Fruit fly (Drosophila melanogaster) whole organism, prepupa: ENCODE results near the gene Gdap1.

Experiments
- CG11294 ChIP-seq: fragments of 200-800 bp; sonication (Bioruptor generic); IDR thresholded peaks from 2 replicates; pipeline ENCODE4 v1.3.6; 2022; ENCODE audit warnings: missing biosample characterization, missing genetic modification characterization
- CG11762 ChIP-seq: fragments of 200-800 bp; sonication (Bioruptor generic); optimal IDR thresholded peaks from 3 replicates; lab custom pipeline; 2016; ENCODE audit warnings: missing biosample characterization, missing genetic modification characterization; ENCODE audit not compliant: insufficient read depth
- CG11902 ChIP-seq: fragments of 200-800 bp; sonication (Bioruptor generic); optimal IDR thresholded peaks from 3 replicates; lab custom pipeline; 2016; ENCODE audit warnings: missing biosample characterization, missing genetic modification characterization
- CG15336 ChIP-seq: fragments of 200-800 bp; sonication (Bioruptor generic); IDR thresholded peaks from 2 replicates; pipeline ENCODE4 v1.3.6; 2022; ENCODE audit warnings: missing biosample characterization, missing genetic modification characterization
- CG1621 ChIP-seq: fragments of 200-800 bp; sonication (Bioruptor generic); optimal IDR thresholded peaks from 3 replicates; lab custom pipeline; 2018; ENCODE audit warnings: missing biosample characterization, mild to moderate bottlenecking, missing genetic modification characterization
- CG16779 ChIP-seq: fragments of 200-800 bp; sonication (Bioruptor generic); optimal IDR thresholded peaks from 3 replicates; lab custom pipeline; 2017; ENCODE audit warnings: missing biosample characterization, mild to moderate bottlenecking, missing genetic modification characterization
- CG3032 ChIP-seq: fragments of 200-800 bp; optimal IDR thresholded peaks from 2 replicates; lab custom pipeline; 2019; ENCODE audit warnings: missing biosample characterization, mild to moderate bottlenecking, missing genetic modification characterization, moderate library complexity
- CG31627 ChIP-seq: fragments of 200-800 bp; sonication (Bioruptor generic); optimal IDR thresholded peaks from 3 replicates; lab custom pipeline; 2016; ENCODE audit warnings: missing biosample characterization, missing genetic modification characterization
- CG32006 ChIP-seq: fragments of 200-800 bp; sonication (Bioruptor generic); optimal IDR thresholded peaks from 3 replicates; lab custom pipeline; 2017; ENCODE audit warnings: missing biosample characterization, mild to moderate bottlenecking, missing genetic modification characterization
- CG34406 ChIP-seq: fragments of 200-800 bp; sonication (Bioruptor generic); optimal IDR thresholded peaks from 3 replicates; lab custom pipeline; 2016; ENCODE audit warnings: missing biosample characterization, missing genetic modification characterization
- CG3919 ChIP-seq: fragments of 200-800 bp; sonication (Bioruptor generic); optimal IDR thresholded peaks from 3 replicates; lab custom pipeline; 2016; ENCODE audit warnings: missing biosample characterization, missing genetic modification characterization
- CG4318 ChIP-seq: fragments of 200-800 bp; sonication (Bioruptor generic); optimal IDR thresholded peaks from 3 replicates; lab custom pipeline; 2017; ENCODE audit warnings: missing biosample characterization, mild to moderate bottlenecking, missing genetic modification characterization
- CG6163 ChIP-seq: fragments of 200-800 bp; sonication (Bioruptor generic); IDR thresholded peaks from 3 replicates; pipeline ENCODE4 v1.3.6; 2022; ENCODE audit warnings: missing biosample characterization, missing genetic modification characterization
- CG6792 ChIP-seq: fragments of 200-800 bp; sonication (Bioruptor generic); optimal IDR thresholded peaks from 3 replicates; lab custom pipeline; 2016; ENCODE audit warnings: missing biosample characterization, missing genetic modification characterization
- CG6808 ChIP-seq: fragments of 200-800 bp; sonication (Bioruptor generic); optimal IDR thresholded peaks from 3 replicates; lab custom pipeline; 2017; ENCODE audit warnings: missing biosample characterization, missing genetic modification characterization, mild to moderate bottlenecking, moderate library complexity, missing genetic modification reagents
- CG6854 ChIP-seq: fragments of 200-800 bp; sonication (Bioruptor generic); optimal IDR thresholded peaks from 2 replicates; lab custom pipeline; 2017; ENCODE audit warnings: missing biosample characterization, mild to moderate bottlenecking, missing genetic modification characterization
- CG7368 ChIP-seq: fragments of 200-800 bp; sonication (Bioruptor generic); optimal IDR thresholded peaks from 3 replicates; lab custom pipeline; 2016; ENCODE audit warnings: missing biosample characterization, missing genetic modification characterization
- CG8119 ChIP-seq: fragments of 200-800 bp; sonication (Bioruptor generic); IDR thresholded peaks from 3 replicates; pipeline ENCODE4 v1.3.6; 2022; ENCODE audit warnings: missing biosample characterization, missing genetic modification characterization
- CG8319 ChIP-seq: fragments of 200-800 bp; sonication (Bioruptor generic); optimal IDR thresholded peaks from 3 replicates; lab custom pipeline; 2016; ENCODE audit warnings: missing biosample characterization, missing genetic modification characterization
- CG8632 ChIP-seq: fragments of 200-800 bp; sonication (Bioruptor generic); optimal IDR thresholded peaks from 3 replicates; lab custom pipeline; 2016; ENCODE audit warnings: missing biosample characterization, missing genetic modification characterization
- CG9139 ChIP-seq: fragments of 200-800 bp; sonication (Bioruptor generic); optimal IDR thresholded peaks from 3 replicates; lab custom pipeline; 2017; ENCODE audit warnings: missing biosample characterization, mild to moderate bottlenecking, missing genetic modification characterization
- Eip75B ChIP-seq: fragments of 200-800 bp; sonication (Bioruptor generic); optimal IDR thresholded peaks from 3 replicates; lab custom pipeline; 2016; ENCODE audit warnings: missing biosample characterization, missing genetic modification characterization
- Eip78C ChIP-seq: fragments of 200-800 bp; sonication (Bioruptor generic); peaks from one replicate; lab custom pipeline; 2016; ENCODE audit warnings: missing biosample characterization, missing genetic modification characterization
- Eip93F ChIP-seq: fragments of 200-800 bp; sonication (Bioruptor generic); optimal IDR thresholded peaks from 2 replicates; lab custom pipeline; 2016; ENCODE audit warnings: missing biosample characterization, mild to moderate bottlenecking, missing genetic modification characterization
- Ets21C ChIP-seq: fragments of 200-800 bp; sonication (Bioruptor generic); optimal IDR thresholded peaks from 3 replicates; lab custom pipeline; 2016; ENCODE audit warnings: missing biosample characterization, missing genetic modification characterization
- Ets96B ChIP-seq: fragments of 200-800 bp; optimal IDR thresholded peaks from 2 replicates; lab custom pipeline; 2019; ENCODE audit warnings: missing biosample characterization, mild to moderate bottlenecking, missing genetic modification characterization, moderate library complexity
- Gug ChIP-seq: fragments of 200-800 bp; sonication (Bioruptor generic); IDR thresholded peaks from 2 replicates; pipeline ENCODE4 v1.3.6; 2022; ENCODE audit warnings: missing biosample characterization, missing genetic modification characterization
- Hr38 ChIP-seq: sonication (Bioruptor generic); optimal IDR thresholded peaks from 2 replicates; lab custom pipeline; 2016; ENCODE audit warnings: missing biosample characterization, missing genetic modification characterization
- Hr39 ChIP-seq: fragments of 200-800 bp; sonication (Bioruptor generic); optimal IDR thresholded peaks from 2 replicates; lab custom pipeline; 2016; ENCODE audit warnings: missing biosample characterization, missing genetic modification characterization
- Hr4 ChIP-seq: fragments of 200-800 bp; sonication (Bioruptor generic); optimal IDR thresholded peaks from 3 replicates; lab custom pipeline; 2016; ENCODE audit warnings: missing biosample characterization, missing genetic modification characterization
- Lpt ChIP-seq: fragments of 200-800 bp; sonication (Bioruptor generic); optimal IDR thresholded peaks from 3 replicates; lab custom pipeline; 2016; ENCODE audit warnings: missing biosample characterization, missing genetic modification characterization
- Met ChIP-seq: fragments of 200-800 bp; sonication (Bioruptor generic); optimal IDR thresholded peaks from 3 replicates; lab custom pipeline; 2016; ENCODE audit warnings: missing biosample characterization, missing genetic modification characterization
- OdsH ChIP-seq: fragments of 200-800 bp; sonication (Bioruptor generic); optimal IDR thresholded peaks from 3 replicates; lab custom pipeline; 2016; ENCODE audit warnings: missing biosample characterization, missing genetic modification characterization
- Sox102F ChIP-seq: fragments of 200-800 bp; sonication (Bioruptor generic); optimal IDR thresholded peaks from 2 replicates; lab custom pipeline; 2016; ENCODE audit warnings: missing biosample characterization, mild to moderate bottlenecking, missing genetic modification characterization
- Sox14 ChIP-seq: fragments of 200-800 bp; sonication (Bioruptor generic); optimal IDR thresholded peaks from 3 replicates; lab custom pipeline; 2016; ENCODE audit warnings: missing biosample characterization, missing genetic modification characterization
- Sox15 ChIP-seq: fragments of 200-800 bp; sonication (Bioruptor generic); optimal IDR thresholded peaks from 3 replicates; lab custom pipeline; 2016; ENCODE audit warnings: missing biosample characterization, missing genetic modification characterization
- achi ChIP-seq: fragments of 200-800 bp; sonication (Bioruptor generic); optimal IDR thresholded peaks from 3 replicates; lab custom pipeline; 2016; ENCODE audit warnings: missing biosample characterization, missing genetic modification characterization
- acj6 ChIP-seq: fragments of 200-800 bp; sonication (Bioruptor generic); optimal IDR thresholded peaks from 3 replicates; lab custom pipeline; 2016; ENCODE audit warnings: missing biosample characterization, missing genetic modification characterization
- cyc ChIP-seq: fragments of 200-800 bp; sonication (Bioruptor generic); optimal IDR thresholded peaks from 3 replicates; lab custom pipeline; 2016; ENCODE audit warnings: missing biosample characterization, missing genetic modification characterization
- dac ChIP-seq: fragments of 200-800 bp; sonication (Bioruptor generic); optimal IDR thresholded peaks from 2 replicates; lab custom pipeline; 2017; ENCODE audit warnings: missing biosample characterization, mild to moderate bottlenecking, missing genetic modification characterization
- eg ChIP-seq: fragments of 200-800 bp; sonication (Bioruptor generic); IDR thresholded peaks from 3 replicates; pipeline ENCODE4 v1.3.6; 2022; ENCODE audit warnings: missing biosample characterization, missing genetic modification characterization
- esn ChIP-seq: fragments of 200-800 bp; sonication (Bioruptor generic); optimal IDR thresholded peaks from 2 replicates; lab custom pipeline; 2016; ENCODE audit warnings: missing biosample characterization, mild to moderate bottlenecking, missing genetic modification characterization, moderate library complexity
- fd59A ChIP-seq: fragments of 200-800 bp; sonication (Bioruptor generic); optimal IDR thresholded peaks from 2 replicates; lab custom pipeline; 2017; ENCODE audit warnings: missing biosample characterization, mild to moderate bottlenecking, missing genetic modification characterization, missing genetic modification reagents
- fd85E ChIP-seq: fragments of 200-800 bp; sonication (Bioruptor generic); optimal IDR thresholded peaks from 3 replicates; lab custom pipeline; 2016; ENCODE audit warnings: missing biosample characterization, missing genetic modification characterization
- fkh ChIP-seq: fragments of 200-800 bp; sonication (Bioruptor generic); optimal IDR thresholded peaks from 3 replicates; lab custom pipeline; 2017; ENCODE audit warnings: missing biosample characterization, mild to moderate bottlenecking, missing genetic modification characterization, moderate library complexity
- lz ChIP-seq: fragments of 200-800 bp; sonication (Bioruptor generic); optimal IDR thresholded peaks from 3 replicates; lab custom pipeline; 2016; ENCODE audit warnings: missing biosample characterization, missing genetic modification characterization
- net ChIP-seq: fragments of 200-800 bp; sonication (Bioruptor generic); optimal IDR thresholded peaks from 3 replicates; lab custom pipeline; 2016; ENCODE audit warnings: missing biosample characterization, missing genetic modification characterization
- pdm3 ChIP-seq: fragments of 200-800 bp; sonication (Bioruptor generic); optimal IDR thresholded peaks from 3 replicates; lab custom pipeline; 2016; ENCODE audit warnings: missing biosample characterization, missing genetic modification characterization
- salr ChIP-seq, 2 experiments: fragments of 200-800 bp; sonication (Bioruptor generic); optimal IDR thresholded peaks; 3 replicates each; lab custom pipeline; 2016 to 2018; ENCODE audit warnings: missing biosample characterization in 2 of 2, missing genetic modification characterization in 2 of 2, mild to moderate bottlenecking in 1 of 2
- ss ChIP-seq, 2 experiments: fragments of 200-800 bp; sonication (Bioruptor generic); optimal IDR thresholded peaks; 2 replicates in 1 of 2; 3 replicates in 1 of 2; lab custom pipeline; 2017 to 2018; ENCODE audit warnings: mild to moderate bottlenecking in 2 of 2, missing biosample characterization in 2 of 2, missing genetic modification characterization in 2 of 2, moderate library complexity in 1 of 2
- svp ChIP-seq: fragments of 200-800 bp; sonication (Bioruptor generic); peaks from one replicate; lab custom pipeline; 2016; ENCODE audit warnings: missing biosample characterization, missing genetic modification characterization
- topi ChIP-seq: fragments of 200-800 bp; sonication (Bioruptor generic); optimal IDR thresholded peaks from 3 replicates; lab custom pipeline; 2016; ENCODE audit warnings: missing biosample characterization, missing genetic modification characterization
- vri ChIP-seq: fragments of 200-800 bp; sonication (Bioruptor generic); optimal IDR thresholded peaks from 3 replicates; lab custom pipeline; 2016; ENCODE audit warnings: missing biosample characterization, mild to moderate bottlenecking, missing genetic modification characterization

Gene Gdap1

dm6 chr3L:5139312-5139711 is 2.4 kb upstream of the Gdap1 start, which contains the start of the genes Tcs5 and CHMP2B:
Gene Tcs5 (minus strand): TSS chr3L:5139395.
Gene CHMP2B (plus strand): TSS chr3L:5139619.
- TF ChIP-seq fd59A (GFP tag; lab: Kevin White, UChicago) = peak; percentile 100
- peak; percentile 100 for TF ChIP-seq topi (GFP tag; lab: Kevin White, UChicago)
- peak; percentile 82 to 99 for TF ChIP-seq ss (GFP tag; optimal IDR thresholded peaks at IDR 0.05; lab: Kevin White, UChicago)
- peak; percentile 100 for TF ChIP-seq OdsH (GFP tag; lab: Kevin White, UChicago)
- peak; percentile 99 for TF ChIP-seq achi (GFP tag; lab: Kevin White, UChicago)
- TF ChIP-seq Sox102F (GFP tag; lab: Kevin White, UChicago) = peak; percentile 100
- TF ChIP-seq Eip78C (GFP tag; lab: Kevin White, UChicago) = peak; percentile 98
- peak; percentile 100 for TF ChIP-seq CG34406 (GFP tag; lab: Kevin White, UChicago)
- peak; percentile 100 for TF ChIP-seq Sox15 (GFP tag; lab: Kevin White, UChicago)
- peak; percentile 99 for TF ChIP-seq CG7368
- TF ChIP-seq CG32006 (GFP tag; lab: Kevin White, UChicago) = peak; percentile 100
- TF ChIP-seq CG6808 (GFP tag; lab: Kevin White, UChicago) = peak; percentile 99
- TF ChIP-seq CG6854 (GFP tag; lab: Kevin White, UChicago) = peak; percentile 99
- peak; percentile 99 for TF ChIP-seq CG15336 (GFP tag; lab: Robert Waterston, UW)
- peak; percentile 100 for TF ChIP-seq CG3919
- peak; percentile 99 for TF ChIP-seq Eip93F (GFP tag; lab: Kevin White, UChicago)
- peak; percentile 100 for TF ChIP-seq Gug (GFP tag; lab: Robert Waterston, UW)
- TF ChIP-seq Ets96B = peak; percentile 100
- TF ChIP-seq CG3032 = peak; percentile 100
- peak; percentile 100 for TF ChIP-seq CG11902 (GFP tag; lab: Kevin White, UChicago)
- peak; percentile 100 for TF ChIP-seq salr (GFP tag; optimal IDR thresholded peaks at IDR 0.05; lab: Kevin White, UChicago)
- peak; percentile 100 for TF ChIP-seq lz (GFP tag; lab: Kevin White, UChicago)
- peak; percentile 100 for TF ChIP-seq Ets21C (GFP tag; lab: Kevin White, UChicago)
- TF ChIP-seq eg (GFP tag; lab: Robert Waterston, UW) = peak; percentile 100
- peak; percentile 100 for TF ChIP-seq CG4318 (GFP tag; lab: Kevin White, UChicago)
- peak; percentile 100 for TF ChIP-seq CG8319 (GFP tag; lab: Kevin White, UChicago)
- TF ChIP-seq CG1621 (tag; lab: Kevin White, UChicago) = peak; percentile 99
- TF ChIP-seq Lpt (GFP tag; lab: Kevin White, UChicago) = peak; percentile 100
- TF ChIP-seq CG6163 = peak; percentile 100
- TF ChIP-seq pdm3 (GFP tag; lab: Kevin White, UChicago) = peak; percentile 100
- TF ChIP-seq Hr39 (GFP tag; lab: Kevin White, UChicago) = peak; percentile 100
- peak; percentile 100 for TF ChIP-seq acj6 (GFP tag; lab: Kevin White, UChicago)
- TF ChIP-seq CG11294 = peak; percentile 100
- peak; percentile 97 for TF ChIP-seq fkh
- TF ChIP-seq CG11762 = peak; percentile 100
- peak; percentile 100 for TF ChIP-seq CG31627 (GFP tag; lab: Kevin White, UChicago)
- peak; percentile 99 for TF ChIP-seq CG9139
- TF ChIP-seq Hr38 (GFP tag; lab: Kevin White, UChicago) = peak; percentile 99
- peak; percentile 98 for TF ChIP-seq svp (GFP tag; lab: Kevin White, UChicago)
- TF ChIP-seq dac (GFP tag; lab: Kevin White, UChicago) = peak; percentile 100
- peak; percentile 100 for TF ChIP-seq CG6792 (GFP tag; lab: Kevin White, UChicago)
- TF ChIP-seq fd85E (GFP tag; lab: Kevin White, UChicago) = peak; percentile 98
- peak; percentile 100 for TF ChIP-seq Hr4 (GFP tag; lab: Kevin White, UChicago)
- TF ChIP-seq Sox14 (GFP tag; lab: Kevin White, UChicago) = peak; percentile 100
- TF ChIP-seq vri (GFP tag; lab: Kevin White, UChicago) = peak; percentile 99
- TF ChIP-seq net (GFP tag; lab: Kevin White, UChicago) = peak; percentile 100
- TF ChIP-seq CG8632 (GFP tag; lab: Kevin White, UChicago) = peak; percentile 100
- TF ChIP-seq Eip75B (GFP tag; lab: Kevin White, UChicago) = peak; percentile 100
- TF ChIP-seq esn = peak; percentile 100
- peak; percentile 100 for TF ChIP-seq Met
- peak; percentile 99 for TF ChIP-seq CG8119
- TF ChIP-seq CG16779 (tag; lab: Kevin White, UChicago) = peak; percentile 99
- peak; percentile 100 for TF ChIP-seq cyc (GFP tag; lab: Kevin White, UChicago)
